Worm (Caenorhabditis elegans) whole organism, L1 larva: ENCODE measurements around the gene scl-10.

ENCODE experiments used
- C16A3.4 ChIP-seq: fragments of 150-350 bp; optimal IDR thresholded peaks from 2 replicates; lab custom pipeline; 2014; ENCODE audit warnings: missing biosample characterization, missing genetic modification characterization
- C34B4.2 ChIP-seq: sonication (generic microtip); optimal IDR thresholded peaks from 2 replicates; lab custom pipeline; 2017; ENCODE audit warnings: mild to moderate bottlenecking, missing genetic modification characterization, missing compliant biosample characterization
- Y116A8C.19 ChIP-seq: sonication (generic microtip); optimal IDR thresholded peaks from 2 replicates; lab custom pipeline; 2016; ENCODE audit warnings: missing compliant biosample characterization, missing genetic modification characterization, borderline replicate concordance
- aha-1 ChIP-seq: fragments of 150-350 bp; optimal IDR thresholded peaks from 2 replicates; lab custom pipeline; 2014; ENCODE audit warnings: missing biosample characterization, missing genetic modification characterization
- blmp-1 ChIP-seq: fragments of 150-350 bp; optimal IDR thresholded peaks from 2 replicates; lab custom pipeline; 2014; ENCODE audit warnings: missing biosample characterization, missing genetic modification characterization
- ceh-82 ChIP-seq, 3 experiments: fragments of 150-350 bp in 1 of 3; sonication (generic microtip) in 2 of 3; optimal IDR thresholded peaks; 2 replicates each; lab custom pipeline; 2014 to 2017; ENCODE audit warnings: missing biosample characterization in 3 of 3, missing genetic modification characterization in 3 of 3
- ceh-90 ChIP-seq: sonication (generic microtip); optimal IDR thresholded peaks from 2 replicates; lab custom pipeline; 2016; ENCODE audit warnings: missing genetic modification characterization, missing compliant biosample characterization
- ces-1 ChIP-seq: fragments of 150-350 bp; optimal IDR thresholded peaks from 2 replicates; lab custom pipeline; 2014; ENCODE audit warnings: missing biosample characterization, missing genetic modification reagents, missing genetic modification characterization
- dsc-1 ChIP-seq: sonication (generic microtip); optimal IDR thresholded peaks from 2 replicates; lab custom pipeline; 2016; ENCODE audit warnings: mild to moderate bottlenecking, missing genetic modification characterization, missing compliant biosample characterization
- efl-1 ChIP-seq, 4 experiments: fragments of 150-350 bp; optimal IDR thresholded peaks in 3 of 4; peaks in 1 of 4; 1 replicate in 1 of 4; 2 replicates in 3 of 4; lab custom pipeline; 2014; ENCODE audit warnings: missing biosample characterization in 2 of 4, missing genetic modification characterization in 2 of 4, missing genetic modification reagents in 2 of 4
- egl-13 ChIP-seq: sonication (generic microtip); optimal IDR thresholded peaks from 2 replicates; lab custom pipeline; 2016; ENCODE audit warnings: missing genotype, missing genetic modification reagents, missing genetic modification characterization, missing compliant biosample characterization
- egl-27 ChIP-seq, 2 experiments: fragments of 150-350 bp in 1 of 2; sonication (generic microtip); optimal IDR thresholded peaks; 3 replicates each; lab custom pipeline; 2017 to 2018; ENCODE audit warnings: missing biosample characterization in 2 of 2, missing genetic modification characterization in 2 of 2, missing genetic modification reagents in 2 of 2
- elt-2 ChIP-seq: sonication (generic microtip); optimal IDR thresholded peaks from 2 replicates; lab custom pipeline; 2016; ENCODE audit warnings: missing genetic modification characterization, mild to moderate bottlenecking, inconsistent platforms, missing compliant biosample characterization, missing genetic modification reagents
- elt-3 ChIP-seq, 6 experiments: fragments of 150-350 bp in 1 of 6; sonication (generic microtip); optimal IDR thresholded peaks; 2 replicates each; lab custom pipeline; 2017 to 2018; ENCODE audit warnings: missing biosample characterization in 6 of 6, missing genetic modification characterization in 6 of 6, inconsistent platforms in 1 of 6
- fkh-4 ChIP-seq: sonication (generic microtip); optimal IDR thresholded peaks from 2 replicates; lab custom pipeline; 2016; ENCODE audit warnings: missing compliant biosample characterization, missing genetic modification characterization, borderline replicate concordance
- fkh-8 ChIP-seq: sonication (generic microtip); optimal IDR thresholded peaks from 2 replicates; lab custom pipeline; 2016; ENCODE audit warnings: mild to moderate bottlenecking, missing genetic modification characterization, missing compliant biosample characterization
- hlh-4 ChIP-seq: sonication (generic microtip); optimal IDR thresholded peaks from 2 replicates; lab custom pipeline; 2016; ENCODE audit warnings: mild to moderate bottlenecking, missing genetic modification characterization, missing compliant biosample characterization
- hpl-2 ChIP-seq: fragments of 150-350 bp; optimal IDR thresholded peaks from 2 replicates; lab custom pipeline; 2014; ENCODE audit warnings: missing biosample characterization, missing genetic modification reagents, missing genetic modification characterization
- lin-14 ChIP-seq: fragments of 200-800 bp; sonication (Bioruptor generic); optimal IDR thresholded peaks from 2 replicates; lab custom pipeline; 2018; ENCODE audit warnings: mild to moderate bottlenecking, missing genetic modification characterization, moderate library complexity, missing compliant biosample characterization
- lin-35 ChIP-seq, 2 experiments: fragments of 150-350 bp; optimal IDR thresholded peaks; 2 replicates each; lab custom pipeline; 2014; ENCODE audit warnings: missing biosample characterization in 2 of 2, missing genetic modification characterization in 2 of 2, missing genetic modification reagents in 2 of 2
- lir-3 ChIP-seq: sonication (generic microtip); optimal IDR thresholded peaks from 2 replicates; lab custom pipeline; 2016; ENCODE audit warnings: mild to moderate bottlenecking, missing genetic modification characterization, moderate library complexity, missing compliant biosample characterization; ENCODE audit not compliant: poor library complexity
- lsy-2 ChIP-seq, 2 experiments: fragments of 150-350 bp; optimal IDR thresholded peaks; 2 replicates each; lab custom pipeline; 2014; ENCODE audit warnings: missing biosample characterization in 2 of 2, missing genetic modification characterization in 2 of 2
- mef-2 ChIP-seq: fragments of 150-350 bp; optimal IDR thresholded peaks from 2 replicates; lab custom pipeline; 2014; ENCODE audit warnings: missing biosample characterization, missing genetic modification characterization
- nhr-11 ChIP-seq: fragments of 150-350 bp; optimal IDR thresholded peaks from 2 replicates; lab custom pipeline; 2014; ENCODE audit warnings: missing biosample characterization, missing genetic modification characterization
- nhr-12 ChIP-seq: sonication (generic microtip); optimal IDR thresholded peaks from 2 replicates; lab custom pipeline; 2017; ENCODE audit warnings: missing biosample characterization, missing genetic modification characterization
- nhr-237 ChIP-seq: fragments of 150-350 bp; optimal IDR thresholded peaks from 2 replicates; lab custom pipeline; 2014; ENCODE audit warnings: missing biosample characterization, missing genetic modification characterization
- nhr-28 ChIP-seq: fragments of 150-350 bp; optimal IDR thresholded peaks from 2 replicates; lab custom pipeline; 2014; ENCODE audit warnings: missing biosample characterization, missing genetic modification characterization
- nhr-77 ChIP-seq: fragments of 150-350 bp; optimal IDR thresholded peaks from 2 replicates; lab custom pipeline; 2014; ENCODE audit warnings: missing biosample characterization, missing genetic modification characterization
- nhr-84 ChIP-seq: sonication (generic microtip); optimal IDR thresholded peaks from 2 replicates; lab custom pipeline; 2017; ENCODE audit warnings: missing biosample characterization, missing genetic modification characterization
- nhr-85 ChIP-seq: sonication (generic microtip); peaks from one replicate; lab custom pipeline; 2016; ENCODE audit warnings: missing genetic modification characterization, inconsistent platforms, missing compliant biosample characterization
- pag-3 ChIP-seq: sonication (generic microtip); optimal IDR thresholded peaks from 2 replicates; lab custom pipeline; 2017; ENCODE audit warnings: missing genetic modification characterization, mild to moderate bottlenecking, missing compliant biosample characterization, antibody characterized with exemption, borderline replicate concordance; ENCODE audit not compliant: insufficient read depth
- pax-3 ChIP-seq: fragments of 200-800 bp; sonication (Bioruptor generic); optimal IDR thresholded peaks from 2 replicates; lab custom pipeline; 2018; ENCODE audit warnings: mild to moderate bottlenecking, missing genetic modification characterization, moderate library complexity, missing compliant biosample characterization
- rnt-1 ChIP-seq: sonication (generic microtip); optimal IDR thresholded peaks from 2 replicates; lab custom pipeline; 2016; ENCODE audit warnings: mild to moderate bottlenecking, missing genetic modification characterization, moderate library complexity, missing compliant biosample characterization
- snpc-4 ChIP-seq: fragments of 150-350 bp; optimal IDR thresholded peaks from 2 replicates; lab custom pipeline; 2014; ENCODE audit warnings: missing biosample characterization, missing genetic modification characterization
- sox-4 ChIP-seq: sonication (generic microtip); optimal IDR thresholded peaks from 2 replicates; lab custom pipeline; 2016; ENCODE audit warnings: missing genetic modification characterization, missing compliant biosample characterization
- sptf-1 ChIP-seq: fragments of 150-350 bp; optimal IDR thresholded peaks from 2 replicates; lab custom pipeline; 2014; ENCODE audit warnings: missing biosample characterization, missing genetic modification characterization
- sup-37 ChIP-seq: fragments of 200-800 bp; sonication (Bioruptor generic); optimal IDR thresholded peaks from 2 replicates; lab custom pipeline; 2018; ENCODE audit warnings: mild to moderate bottlenecking, missing genetic modification characterization, missing compliant biosample characterization
- tlp-1 ChIP-seq: fragments of 150-350 bp; optimal IDR thresholded peaks from 2 replicates; lab custom pipeline; 2014; ENCODE audit warnings: missing biosample characterization, missing genetic modification characterization
- unc-86 ChIP-seq: sonication (generic microtip); optimal IDR thresholded peaks from 2 replicates; lab custom pipeline; 2016; ENCODE audit warnings: missing genetic modification characterization, missing compliant biosample characterization
- unc-98 ChIP-seq: fragments of 200-800 bp; sonication (Bioruptor generic); IDR thresholded peaks from 2 replicates; pipeline ENCODE4 v1.3.6; 2022; ENCODE audit warnings: missing genetic modification characterization, missing compliant biosample characterization
- vab-15 ChIP-seq: sonication (generic microtip); optimal IDR thresholded peaks from 2 replicates; lab custom pipeline; 2017; ENCODE audit warnings: missing genotype, mild to moderate bottlenecking, missing genetic modification characterization, missing compliant biosample characterization
- xbp-1 ChIP-seq: sonication (generic microtip); optimal IDR thresholded peaks from 2 replicates; lab custom pipeline; 2016; ENCODE audit warnings: missing genetic modification characterization, missing compliant biosample characterization
- zip-4 ChIP-seq: fragments of 200-800 bp; sonication (Bioruptor generic); optimal IDR thresholded peaks from 2 replicates; lab custom pipeline; 2018; ENCODE audit warnings: mild to moderate bottlenecking, missing genetic modification characterization, moderate library complexity, missing compliant biosample characterization

scl-10 gene

ce11 chrIV:13048157-13048556, at the start of gene scl-10:
Gene scl-10, plus strand, starts transcription at chrIV:13048457.
- TF ChIP-seq ceh-90, result no peak
- TF ChIP-seq lin-14, result no peak
- no peak for TF ChIP-seq ces-1 (GFP tag; lab: Kevin White, UChicago)
- TF ChIP-seq unc-86 (tag; lab: Kevin White, UChicago), result no peak
- TF ChIP-seq C34B4.2 (tag; lab: Kevin White, UChicago), result no peak
- TF ChIP-seq elt-3 (tag; optimal IDR thresholded peaks at IDR 0.05; lab: Kevin White, UChicago), result no peak
- no peak for TF ChIP-seq rnt-1 (tag; lab: Kevin White, UChicago)
- TF ChIP-seq nhr-11, result no peak
- no peak for TF ChIP-seq mef-2 (tag; lab: Kevin White, UChicago)
- TF ChIP-seq hlh-4 (tag; lab: Kevin White, UChicago), result no peak
- no peak for TF ChIP-seq dsc-1 (tag; lab: Kevin White, UChicago)
- no peak for TF ChIP-seq sptf-1 (tag; lab: Kevin White, UChicago)
- TF ChIP-seq pax-3 (tag; lab: Kevin White, UChicago), result no peak
- no peak for TF ChIP-seq nhr-28 (tag; lab: Kevin White, UChicago)
- no peak for TF ChIP-seq sup-37
- TF ChIP-seq nhr-77 (tag; lab: Kevin White, UChicago), result no peak
- TF ChIP-seq ceh-82 (tag; optimal IDR thresholded peaks at IDR 0.05; lab: Kevin White, UChicago), result no peak
- TF ChIP-seq aha-1, result no peak

DNA sequence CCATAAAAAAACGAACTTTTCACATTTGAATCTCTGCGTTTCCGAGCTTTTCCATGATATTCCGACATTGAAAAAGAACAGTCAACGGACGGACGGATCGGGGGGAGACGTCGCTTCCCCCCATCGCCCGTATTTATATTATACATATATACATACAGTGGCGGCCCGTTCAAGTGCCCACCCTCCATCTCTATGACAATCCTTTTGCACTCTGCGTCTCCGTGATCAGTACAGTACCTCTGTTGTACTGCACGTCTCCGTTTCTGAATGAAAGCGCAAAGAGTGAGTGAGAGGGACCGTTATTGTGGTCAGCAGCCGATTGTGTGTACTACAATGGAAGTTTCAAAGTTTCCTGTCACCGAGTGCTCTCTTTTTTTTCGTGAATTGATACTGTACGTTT, 49.2 kb upstream of the scl-10 start:
- TF ChIP-seq blmp-1 (tag; lab: Kevin White, UChicago) (peak; percentile 60), lsy-2 (tag; optimal IDR thresholded peaks at IDR 0.05; lab: Kevin White, UChicago) (no peak)

DNA sequence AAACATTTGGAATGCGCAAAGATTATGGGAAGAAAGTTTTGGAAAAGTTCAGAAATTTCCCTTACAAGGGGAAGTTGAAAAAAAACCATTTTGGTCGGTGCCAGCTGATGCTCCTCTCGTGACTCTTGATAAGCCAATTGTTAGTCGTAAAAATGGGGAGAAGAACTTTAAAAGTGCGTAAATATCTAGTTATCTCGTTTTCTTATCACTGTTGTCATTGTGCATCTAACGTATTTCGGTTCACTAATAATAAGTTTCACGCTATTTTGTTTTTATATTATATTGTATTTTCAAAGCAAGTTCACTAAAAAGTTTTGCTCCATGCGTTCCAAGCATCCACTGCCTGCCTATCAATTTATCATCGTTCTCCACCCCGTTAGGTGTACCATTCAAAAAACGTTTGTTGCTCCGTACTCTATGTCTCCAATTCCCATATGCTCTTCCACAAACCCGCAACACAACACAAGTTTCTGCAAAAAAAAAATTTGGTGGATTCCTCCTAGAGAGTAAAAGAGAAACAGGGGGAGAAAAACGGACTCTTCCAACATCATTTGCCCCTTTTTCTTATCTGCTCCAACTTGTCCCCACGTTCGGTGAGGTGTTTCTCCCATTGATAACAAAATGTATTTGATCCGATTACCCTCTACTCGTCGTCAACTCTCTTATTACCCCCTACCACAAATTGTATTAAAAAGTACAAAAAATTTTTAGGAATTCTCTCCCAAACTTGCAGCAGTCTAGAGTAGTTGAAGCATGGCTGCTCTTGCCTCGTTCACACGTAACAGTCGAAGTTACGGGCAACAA, 39.6 kb upstream of the scl-10 start, which contains the start of gene mbk-2:
TSS of gene mbk-2 (plus strand) at position 754 of the 804 bp plus-strand sequence.
- no peak for TF ChIP-seq Y116A8C.19
- no peak for TF ChIP-seq efl-1 (optimal IDR thresholded peaks at IDR 0.05; lab: Kevin White, UChicago)
- peak in 1 of 2 experiments; percentile 86 for TF ChIP-seq efl-1 (GFP tag; optimal IDR thresholded peaks at IDR 0.05 in 1 of 2; lab: Kevin White, UChicago)
- TF ChIP-seq unc-98 (GFP tag; lab: Robert Waterston, UW), result no peak
- TF ChIP-seq nhr-85 (tag; lab: Kevin White, UChicago), result no peak
- TF ChIP-seq fkh-8 (tag; lab: Kevin White, UChicago), result no peak
- no peak for TF ChIP-seq egl-27 (tag; optimal IDR thresholded peaks at IDR 0.05; lab: Kevin White, UChicago)
- TF ChIP-seq elt-2 (tag; lab: Kevin White, UChicago), result peak; percentile 89
- TF ChIP-seq lin-14, result peak; percentile 13
- TF ChIP-seq, all 84 proteins: peak for 3

ce11 chrIV:13009507-13009906, 38.8 kb upstream of the scl-10 start:
- TF ChIP-seq lir-3, result no peak
- no peak for TF ChIP-seq unc-86 (tag; lab: Kevin White, UChicago)
- TF ChIP-seq dsc-1 (tag; lab: Kevin White, UChicago), result peak; percentile 81
- peak; percentile 22 for TF ChIP-seq nhr-85 (tag; lab: Kevin White, UChicago)
- TF ChIP-seq nhr-12 (tag; lab: Kevin White, UChicago), result no peak
- TF ChIP-seq ces-1 (GFP tag; lab: Kevin White, UChicago), result no peak
- TF ChIP-seq fkh-4 (tag; lab: Kevin White, UChicago), result peak; percentile 65
- no peak for TF ChIP-seq C16A3.4 (tag; lab: Kevin White, UChicago)
- TF ChIP-seq, all 84 proteins: peak for 3

DNA sequence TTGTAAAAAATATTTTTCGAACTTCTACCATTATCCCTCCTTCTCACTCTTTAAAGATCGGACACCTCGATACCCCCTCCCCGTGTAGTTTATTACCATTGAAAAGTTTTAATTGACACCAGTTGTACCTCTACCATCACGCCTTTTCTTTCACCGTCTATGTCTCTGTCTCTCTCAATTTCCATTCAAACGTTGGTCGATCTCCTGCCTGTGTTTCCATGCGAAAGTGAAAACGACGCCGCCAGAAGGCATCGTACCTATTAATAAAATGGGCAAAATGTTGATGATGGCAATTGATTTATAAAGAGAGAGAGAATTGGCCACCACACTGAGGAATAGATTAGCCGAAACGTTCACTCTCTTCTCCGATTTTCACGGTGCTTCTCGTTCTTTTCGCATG, 35.0 kb upstream of the scl-10 start:
- no peak for TF ChIP-seq pag-3 (tag; lab: Kevin White, UChicago)
- TF ChIP-seq lin-35 (GFP tag; optimal IDR thresholded peaks at IDR 0.05; lab: Kevin White, UChicago), result peak in 1 of 2 experiments; percentile 14
- no peak for TF ChIP-seq zip-4
- TF ChIP-seq snpc-4, result no peak
- TF ChIP-seq tlp-1 (tag; lab: Kevin White, UChicago), result no peak
- no peak for TF ChIP-seq vab-15
- no peak for TF ChIP-seq egl-13
- no peak for TF ChIP-seq sox-4
- no peak for TF ChIP-seq elt-2 (tag; lab: Kevin White, UChicago)
- no peak for TF ChIP-seq xbp-1 (tag; lab: Kevin White, UChicago)
- peak; percentile 99 for TF ChIP-seq blmp-1 (tag; lab: Kevin White, UChicago)
- TF ChIP-seq nhr-237 (tag; lab: Kevin White, UChicago), result no peak
- no peak for TF ChIP-seq ces-1 (GFP tag; lab: Kevin White, UChicago)
- no peak for TF ChIP-seq hlh-4 (tag; lab: Kevin White, UChicago)
- no peak for TF ChIP-seq hpl-2
- no peak for TF ChIP-seq nhr-84 (tag; lab: Kevin White, UChicago)
- TF ChIP-seq lir-3, result no peak
